Fruit fly (Drosophila melanogaster) whole organism: Measurements from ENCODE around the gene mmm.

Source experiments
- EcR ChIP-seq, 2 experiments: fragments of >200 bp; optimal IDR thresholded peaks; 2 replicates each; lab custom pipeline; 2017; ENCODE audit warnings: missing biosample characterization in 2 of 2, missing genetic modification characterization in 2 of 2, missing genetic modification reagents in 2 of 2
- pan ChIP-seq: fragments of >200 bp; optimal IDR thresholded peaks from 2 replicates; lab custom pipeline; 2017
- psq ChIP-seq: fragments of >200 bp; optimal IDR thresholded peaks from 2 replicates; lab custom pipeline; 2017

DNA sequence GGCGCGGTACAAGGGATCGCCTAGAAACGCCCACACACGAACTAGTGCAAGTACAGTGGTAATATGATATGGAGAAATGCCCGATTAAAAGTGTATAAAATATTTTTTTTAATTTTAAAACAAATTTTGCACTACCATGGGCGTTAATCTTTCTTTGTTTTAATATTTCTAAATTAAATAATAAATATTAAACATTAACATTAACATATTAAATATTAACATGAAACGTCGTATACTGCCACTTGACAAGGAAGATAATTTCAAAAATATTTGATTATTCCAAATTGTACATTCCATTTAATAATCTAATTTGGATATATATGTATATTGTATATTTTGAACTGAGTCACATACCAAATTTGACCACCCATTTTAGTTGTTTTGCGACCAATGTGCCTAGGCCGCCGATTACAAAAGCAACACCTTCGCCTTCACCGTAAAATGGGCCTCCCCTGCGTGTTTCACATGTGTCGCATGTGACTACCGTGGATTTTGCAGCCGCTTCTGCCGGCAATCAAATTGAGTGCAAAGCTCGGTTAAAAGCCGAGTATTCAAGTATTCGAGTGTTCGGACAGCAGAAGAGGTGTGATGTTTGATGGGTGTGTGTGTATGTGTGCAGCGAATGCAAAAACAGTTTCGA lies 9.0 kb downstream of the mmm start:
- TF ChIP-seq pan (lab: Kevin White, UChicago) (no peak), psq (lab: Kevin White, UChicago) (no peak), EcR (GFP tag; optimal IDR thresholded peaks at IDR 0.05; lab: Kevin White, UChicago) (no peak)
